Worm (Caenorhabditis elegans) whole organism, early embryonic: ENCODE data around the gene sfa-1.

Experiments used
- ama-1 ChIP-seq: fragments of 150-350 bp; optimal IDR thresholded peaks from 2 replicates; lab custom pipeline; 2014
- ceh-13 ChIP-seq: fragments of 200-800 bp; sonication (Bioruptor generic); optimal IDR thresholded peaks from 2 replicates; lab custom pipeline; 2018; ENCODE audit warnings: mild to moderate bottlenecking, missing genetic modification characterization, missing compliant biosample characterization
- ets-7 ChIP-seq: sonication (generic microtip); optimal IDR thresholded peaks from 2 replicates; lab custom pipeline; 2016; ENCODE audit warnings: missing genotype, missing genetic modification characterization, missing compliant biosample characterization
- flt-1 ChIP-seq: fragments of 200-800 bp; sonication (Bioruptor generic); IDR thresholded peaks from 2 replicates; pipeline ENCODE4 v1.3.6; 2022; ENCODE audit warnings: missing genetic modification characterization, missing compliant biosample characterization
- hmbx-1 ChIP-seq: sonication (generic microtip); optimal IDR thresholded peaks from 2 replicates; lab custom pipeline; 2016; ENCODE audit warnings: mild to moderate bottlenecking, missing genetic modification characterization, missing compliant biosample characterization
- hnd-1 ChIP-seq: sonication (generic microtip); optimal IDR thresholded peaks from 2 replicates; lab custom pipeline; 2016; ENCODE audit warnings: missing genetic modification characterization, missing compliant biosample characterization
- tbx-37 ChIP-seq: fragments of 200-800 bp; sonication (Bioruptor generic); conservative IDR thresholded peaks from 2 replicates; pipeline ENCODE4 v1.3.6; 2022; ENCODE audit warnings: missing genetic modification reagents, missing genetic modification characterization, missing compliant biosample characterization

DNA sequence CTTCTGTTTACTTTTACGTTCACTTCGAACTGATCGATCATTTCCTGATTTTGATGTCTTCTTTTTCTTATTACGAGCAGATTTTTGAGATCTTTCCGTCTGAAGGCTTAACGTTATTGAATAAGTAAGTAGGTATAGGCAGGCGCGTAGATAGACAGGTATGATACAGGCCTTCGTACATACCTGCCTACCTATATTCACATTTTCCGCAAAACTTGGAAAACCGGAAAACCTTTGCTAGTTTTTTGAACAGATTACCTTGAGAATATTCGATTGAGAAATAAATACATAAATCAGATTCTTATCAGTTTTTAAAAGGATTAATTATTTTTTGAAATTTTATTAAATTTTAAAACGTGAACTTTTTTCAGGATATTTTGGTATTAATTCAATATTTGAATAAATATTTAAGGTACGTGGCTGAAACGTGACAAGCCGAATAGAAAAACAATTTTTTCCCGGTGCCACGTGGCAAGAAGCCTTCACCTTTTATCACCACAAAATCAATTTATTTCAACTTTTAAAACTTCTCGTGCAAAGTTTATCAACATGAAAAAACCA, 20.3 kb upstream of the sfa-1 start, which contains the start of the genes Y116A8C.37 and Y116A8C.38:
- TF ChIP-seq hnd-1 (tag; lab: Kevin White, UChicago) (no peak), tbx-37 (GFP tag; lab: Robert Waterston, UW) (no peak), flt-1 (GFP tag; lab: Robert Waterston, UW) (no peak), hmbx-1 (no peak), ama-1 (lab: Kevin White, UChicago) (no peak), ets-7 (tag; lab: Kevin White, UChicago) (no peak), ceh-13 (GFP tag; lab: Kevin White, UChicago) (no peak)
